Fruit fly (Drosophila melanogaster) whole organism, embryonic: ENCODE data around the gene Oatp30B.

ENCODE experiments used
- Atf6 ChIP-seq: fragments of 200-800 bp; sonication (Bioruptor generic); IDR thresholded peaks from 2 replicates; pipeline ENCODE4 v1.3.6; 2022; ENCODE audit warnings: missing biosample characterization, missing genetic modification characterization
- B-H1 ChIP-seq: fragments of 200-800 bp; sonication (Bioruptor generic); IDR thresholded peaks from 3 replicates; pipeline ENCODE4 v1.3.6; 2022; ENCODE audit warnings: missing biosample characterization, missing genetic modification characterization
- CG11695 ChIP-seq: fragments of 200-800 bp; sonication (Bioruptor generic); IDR thresholded peaks from 3 replicates; pipeline ENCODE4 v1.3.6; 2022; ENCODE audit warnings: missing biosample characterization, missing genetic modification characterization
- CG12236 ChIP-seq: fragments of 200-800 bp; sonication (Bioruptor generic); optimal IDR thresholded peaks from 2 replicates; lab custom pipeline; 2016; ENCODE audit warnings: missing biosample characterization, missing genetic modification characterization
- CG12391 ChIP-seq: fragments of 200-800 bp; sonication (Bioruptor generic); optimal IDR thresholded peaks from 3 replicates; lab custom pipeline; 2018; ENCODE audit warnings: missing biosample characterization, mild to moderate bottlenecking, missing genetic modification characterization, moderate library complexity
- CG14667 ChIP-seq: fragments of 200-800 bp; sonication (Bioruptor generic); IDR thresholded peaks from 2 replicates; pipeline ENCODE4 v1.3.6; 2022; ENCODE audit warnings: missing biosample characterization, missing genetic modification characterization
- CG17186 ChIP-seq: fragments of 200-800 bp; sonication (Bioruptor generic); optimal IDR thresholded peaks from 3 replicates; lab custom pipeline; 2017; ENCODE audit warnings: missing biosample characterization, missing genetic modification reagents, missing genetic modification characterization
- CG18262 ChIP-seq: fragments of 200-800 bp; optimal IDR thresholded peaks from 3 replicates; lab custom pipeline; 2019; ENCODE audit warnings: missing biosample characterization, mild to moderate bottlenecking, missing genetic modification characterization, moderate library complexity
- CG18599 ChIP-seq: fragments of 200-800 bp; sonication (Bioruptor generic); optimal IDR thresholded peaks from 3 replicates; lab custom pipeline; 2017; ENCODE audit warnings: missing biosample characterization, missing genetic modification characterization, mild to moderate bottlenecking, moderate library complexity, missing genetic modification reagents
- CG30403 ChIP-seq: fragments of 200-800 bp; sonication (Bioruptor generic); optimal IDR thresholded peaks from 3 replicates; lab custom pipeline; 2016; ENCODE audit warnings: missing biosample characterization, missing genetic modification characterization
- CG3065 ChIP-seq: fragments of 200-800 bp; sonication (Bioruptor generic); optimal IDR thresholded peaks from 2 replicates; lab custom pipeline; 2016; ENCODE audit warnings: missing biosample characterization, missing genetic modification characterization
- CG31365 ChIP-seq: fragments of 200-800 bp; sonication (Bioruptor generic); optimal IDR thresholded peaks from 2 replicates; lab custom pipeline; 2018; ENCODE audit warnings: missing biosample characterization, mild to moderate bottlenecking, missing genetic modification characterization
- CG32767 ChIP-seq: fragments of 200-800 bp; sonication (Bioruptor generic); IDR thresholded peaks from 2 replicates; pipeline ENCODE4 v1.3.6; 2022; ENCODE audit warnings: missing biosample characterization, missing genetic modification characterization
- CG33213 ChIP-seq: fragments of 200-800 bp; sonication (Bioruptor generic); optimal IDR thresholded peaks from 3 replicates; lab custom pipeline; 2016; ENCODE audit warnings: missing biosample characterization, missing genetic modification characterization
- CG4424 ChIP-seq: fragments of 200-800 bp; sonication (Bioruptor generic); optimal IDR thresholded peaks from 3 replicates; lab custom pipeline; 2016; ENCODE audit warnings: missing biosample characterization, missing genetic modification characterization
- CG7928 ChIP-seq: fragments of 200-800 bp; sonication (Bioruptor generic); optimal IDR thresholded peaks from 2 replicates; lab custom pipeline; 2017; ENCODE audit warnings: missing biosample characterization, mild to moderate bottlenecking, missing genetic modification characterization
- CG8478 ChIP-seq: fragments of >200 bp; optimal IDR thresholded peaks from 2 replicates; lab custom pipeline; 2018
- CG9215 ChIP-seq: fragments of 200-800 bp; sonication (Bioruptor generic); IDR thresholded peaks from 2 replicates; pipeline ENCODE4 v1.3.6; 2022; ENCODE audit warnings: missing biosample characterization, missing genetic modification characterization
- CHES-1-like ChIP-seq: fragments of 200-800 bp; sonication (Bioruptor generic); optimal IDR thresholded peaks from 2 replicates; lab custom pipeline; 2016; ENCODE audit warnings: missing biosample characterization, missing genetic modification characterization
- CoRest ChIP-seq: fragments of 200-800 bp; sonication (Bioruptor generic); optimal IDR thresholded peaks from 3 replicates; lab custom pipeline; 2018; ENCODE audit warnings: missing biosample characterization, mild to moderate bottlenecking, missing genetic modification characterization, moderate library complexity
- Dad ChIP-seq: fragments of 200-800 bp; sonication (Bioruptor generic); optimal IDR thresholded peaks from 3 replicates; lab custom pipeline; 2016; ENCODE audit warnings: missing biosample characterization, missing genetic modification characterization
- Dfd ChIP-seq, 2 experiments: fragments of >200 bp; optimal IDR thresholded peaks; 2 replicates each; lab custom pipeline; 2017; ENCODE audit warnings: missing biosample characterization in 2 of 2, missing genetic modification characterization in 2 of 2
- E2f2 ChIP-seq: fragments of 200-800 bp; sonication (Bioruptor generic); IDR thresholded peaks from 2 replicates; pipeline ENCODE4 v1.3.6; 2022; ENCODE audit warnings: missing biosample characterization, missing genetic modification characterization
- H15 ChIP-seq: fragments of 200-800 bp; sonication (Bioruptor generic); IDR thresholded peaks from 3 replicates; pipeline ENCODE4 v1.3.6; 2022; ENCODE audit warnings: missing biosample characterization, missing genetic modification characterization
- Hmr ChIP-seq: fragments of 200-800 bp; sonication (Bioruptor generic); optimal IDR thresholded peaks from 3 replicates; lab custom pipeline; 2017; ENCODE audit warnings: mild to moderate bottlenecking, missing biosample characterization, missing genetic modification reagents, missing genetic modification characterization
- Hr39 ChIP-seq: fragments of >200 bp; optimal IDR thresholded peaks from 2 replicates; lab custom pipeline; 2017
- Lim3 ChIP-seq: fragments of 200-800 bp; sonication (Bioruptor generic); IDR thresholded peaks from 2 replicates; pipeline ENCODE4 v1.3.6; 2022; ENCODE audit warnings: missing biosample characterization, missing genetic modification characterization
- Max ChIP-seq: fragments of 200-800 bp; sonication (Bioruptor generic); optimal IDR thresholded peaks from 2 replicates; lab custom pipeline; 2016; ENCODE audit warnings: missing biosample characterization, mild to moderate bottlenecking, missing genetic modification characterization
- Mes4 ChIP-seq: fragments of 200-800 bp; sonication (Bioruptor generic); optimal IDR thresholded peaks from 2 replicates; lab custom pipeline; 2016; ENCODE audit warnings: missing biosample characterization, missing genetic modification characterization
- Nf-YA ChIP-seq: fragments of 200-800 bp; sonication (Bioruptor generic); IDR thresholded peaks from 2 replicates; pipeline ENCODE4 v1.3.6; 2022; ENCODE audit warnings: missing biosample characterization, missing genetic modification characterization
- Oaz ChIP-seq: fragments of 200-800 bp; sonication (Bioruptor generic); IDR thresholded peaks from 2 replicates; pipeline ENCODE4 v1.3.6; 2022; ENCODE audit warnings: missing biosample characterization, missing genetic modification characterization
- Oli ChIP-seq: fragments of 200-800 bp; sonication (Bioruptor generic); optimal IDR thresholded peaks from 2 replicates; lab custom pipeline; 2018; ENCODE audit warnings: missing biosample characterization, mild to moderate bottlenecking, missing genetic modification characterization, moderate library complexity
- Opbp ChIP-seq: fragments of 200-800 bp; sonication (Bioruptor generic); IDR thresholded peaks from 3 replicates; pipeline ENCODE4 v1.3.6; 2022; ENCODE audit warnings: missing biosample characterization, missing genetic modification characterization; ENCODE audit not compliant: partially characterized antibody
- Spps ChIP-seq: fragments of 200-800 bp; sonication (Bioruptor generic); optimal IDR thresholded peaks from 2 replicates; lab custom pipeline; 2018; ENCODE audit warnings: missing biosample characterization, mild to moderate bottlenecking, missing genetic modification characterization
- Xbp1 ChIP-seq: fragments of 200-800 bp; sonication (Bioruptor generic); optimal IDR thresholded peaks from 3 replicates; lab custom pipeline; 2016; ENCODE audit warnings: missing biosample characterization, mild to moderate bottlenecking, missing genetic modification characterization
- ab ChIP-seq: fragments of 200-800 bp; sonication (Bioruptor generic); optimal IDR thresholded peaks from 2 replicates; lab custom pipeline; 2016; ENCODE audit warnings: missing biosample characterization, missing genetic modification characterization
- cwo ChIP-seq: fragments of 200-800 bp; sonication (Bioruptor generic); optimal IDR thresholded peaks from 3 replicates; lab custom pipeline; 2017; ENCODE audit warnings: missing biosample characterization, missing genetic modification characterization, mild to moderate bottlenecking, moderate library complexity, missing genetic modification reagents
- dan ChIP-seq: fragments of 200-800 bp; sonication (Bioruptor generic); IDR thresholded peaks from 2 replicates; pipeline ENCODE4 v1.3.6; 2022; ENCODE audit warnings: missing biosample characterization, missing genetic modification characterization
- gem ChIP-seq: fragments of 200-800 bp; sonication (Bioruptor generic); optimal IDR thresholded peaks from 2 replicates; lab custom pipeline; 2019; ENCODE audit warnings: missing biosample characterization, mild to moderate bottlenecking, missing genetic modification characterization, moderate library complexity
- hkb ChIP-seq, 2 experiments: fragments of 200-800 bp in 1 of 2; fragments of >200 bp in 1 of 2; sonication (Bioruptor generic) in 1 of 2; IDR thresholded peaks in 1 of 2; optimal IDR thresholded peaks in 1 of 2; 2 replicates each; pipeline versions ENCODE4 v1.3.6 to Lab custom; 2017 to 2022; ENCODE audit warnings: missing biosample characterization in 1 of 2, missing genetic modification characterization in 1 of 2
- hth ChIP-seq: fragments of >200 bp; optimal IDR thresholded peaks from 2 replicates; lab custom pipeline; 2017; ENCODE audit warnings: inconsistent platforms
- ind ChIP-seq: fragments of 200-800 bp; sonication (Bioruptor generic); optimal IDR thresholded peaks from 3 replicates; lab custom pipeline; 2016; ENCODE audit warnings: missing biosample characterization, missing genetic modification characterization
- knrl ChIP-seq: fragments of 200-800 bp; sonication (Bioruptor generic); IDR thresholded peaks from 3 replicates; pipeline ENCODE4 v1.3.6; 2022; ENCODE audit warnings: missing biosample characterization, missing genetic modification characterization; ENCODE audit not compliant: partially characterized antibody
- lab ChIP-seq: fragments of 200-800 bp; sonication (Bioruptor generic); optimal IDR thresholded peaks from 3 replicates; lab custom pipeline; 2017; ENCODE audit warnings: missing biosample characterization, missing genetic modification characterization, mild to moderate bottlenecking, moderate library complexity, missing genetic modification reagents
- nom ChIP-seq: fragments of 200-800 bp; sonication (Bioruptor generic); optimal IDR thresholded peaks from 2 replicates; lab custom pipeline; 2017; ENCODE audit warnings: missing biosample characterization, missing genetic modification characterization, mild to moderate bottlenecking, moderate library complexity, missing genetic modification reagents
- pan ChIP-seq, 4 experiments: fragments of >200 bp in 3 of 4; fragments of 200-800 bp in 1 of 4; sonication (Bioruptor generic) in 1 of 4; optimal IDR thresholded peaks in 3 of 4; IDR thresholded peaks in 1 of 4; 2 replicates each; pipeline versions ENCODE4 v1.3.6 to Lab custom; 2017 to 2022; ENCODE audit warnings: missing biosample characterization in 2 of 4, missing genetic modification characterization in 2 of 4, mixed read lengths in 1 of 4
- pb ChIP-seq: fragments of 200-800 bp; sonication (Bioruptor generic); optimal IDR thresholded peaks from 3 replicates; lab custom pipeline; 2016; ENCODE audit warnings: missing biosample characterization, missing genetic modification characterization
- slbo ChIP-seq: fragments of 200-800 bp; sonication (Bioruptor generic); IDR thresholded peaks from 2 replicates; pipeline ENCODE4 v1.3.6; 2022; ENCODE audit warnings: missing biosample characterization, missing genetic modification characterization
- so ChIP-seq: fragments of 200-800 bp; sonication (Bioruptor generic); IDR thresholded peaks from 3 replicates; pipeline ENCODE4 v1.3.6; 2022; ENCODE audit warnings: missing biosample characterization, missing genetic modification characterization
- tap ChIP-seq: fragments of 200-800 bp; optimal IDR thresholded peaks from 3 replicates; lab custom pipeline; 2019; ENCODE audit warnings: missing biosample characterization, mild to moderate bottlenecking, missing genetic modification characterization, moderate library complexity
- tgo ChIP-seq: fragments of 200-800 bp; sonication (Bioruptor generic); IDR thresholded peaks from 3 replicates; pipeline ENCODE4 v1.3.6; 2022; ENCODE audit warnings: missing biosample characterization, missing genetic modification characterization

Gene Oatp30B

dm6 chr2L:9564527-9564926 is 43.5 kb downstream of the Oatp30B start (continued):
- peak; percentile 66 for TF ChIP-seq lab (GFP tag; lab: Kevin White, UChicago)
- TF ChIP-seq dan (GFP tag; lab: Robert Waterston, UW) = no peak
- TF ChIP-seq Hr39 (lab: Kevin White, UChicago) = no peak
- no peak for TF ChIP-seq CHES-1-like (GFP tag; lab: Kevin White, UChicago)
- TF ChIP-seq CG14667 (GFP tag; lab: Robert Waterston, UW) = no peak
- no peak for TF ChIP-seq CG17186
- peak; percentile 49; the same call in 1 of the 3 replicates for TF ChIP-seq CG11695 (GFP tag; lab: Robert Waterston, UW)
- no peak for TF ChIP-seq pan (optimal IDR thresholded peaks at IDR 0.05; lab: Kevin White, UChicago)
- TF ChIP-seq pan (GFP tag; optimal IDR thresholded peaks at IDR 0.05 in 1 of 2, IDR thresholded peaks at IDR 0.05 in 1 of 2) = peak in 1 of 2 experiments; percentile 63
- TF ChIP-seq Dad = no peak
- no peak for TF ChIP-seq Lim3 (GFP tag; lab: Robert Waterston, UW)
- TF ChIP-seq CG9215 = peak; percentile 47
- TF ChIP-seq H15 (GFP tag; lab: Robert Waterston, UW) = no peak
- TF ChIP-seq hth = no peak
- peak; percentile 35; the same call in 1 of the 2 replicates for TF ChIP-seq slbo (GFP tag; lab: Robert Waterston, UW)
- peak; percentile 59 for TF ChIP-seq Oli (tag; lab: Kevin White, UChicago)
- TF ChIP-seq Max (GFP tag; lab: Kevin White, UChicago) = no peak
- no peak for TF ChIP-seq pb
- TF ChIP-seq CG32767 = 0 out of 2 replicates have a peak, but pooled peaks have one; percentile 33
- TF ChIP-seq Atf6 = no peak
- TF ChIP-seq CG4424 = no peak
- TF ChIP-seq CG18262 (tag; lab: Kevin White, UChicago) = peak; percentile 42
- no peak for TF ChIP-seq nom (GFP tag; lab: Kevin White, UChicago)
- no peak for TF ChIP-seq Oaz (GFP tag; lab: Robert Waterston, UW)
- no peak for TF ChIP-seq CG12236 (GFP tag; lab: Kevin White, UChicago)
- no peak for TF ChIP-seq CG31365 (tag; lab: Kevin White, UChicago)
- no peak for TF ChIP-seq Spps (tag; lab: Kevin White, UChicago)
- no peak for TF ChIP-seq Mes4
- TF ChIP-seq cwo (GFP tag; lab: Kevin White, UChicago) = peak; percentile 34
- TF ChIP-seq Dfd (GFP tag; optimal IDR thresholded peaks at IDR 0.05; lab: Kevin White, UChicago) = no peak
- TF ChIP-seq Opbp (GFP tag; lab: Robert Waterston, UW) = no peak
- peak; percentile 63 for TF ChIP-seq Hmr (GFP tag; lab: Kevin White, UChicago)
- 0 out of 3 replicates have a peak, but pooled peaks have one; percentile 29 for TF ChIP-seq so
- TF ChIP-seq CG3065 (GFP tag; lab: Kevin White, UChicago) = no peak
- TF ChIP-seq CG12391 (tag; lab: Kevin White, UChicago) = peak; percentile 49
- no peak for TF ChIP-seq CG7928
- peak; percentile 75 for TF ChIP-seq gem (tag; lab: Kevin White, UChicago)
- TF ChIP-seq CoRest (tag; lab: Kevin White, UChicago) = peak; percentile 63
- no peak for TF ChIP-seq CG33213 (GFP tag; lab: Kevin White, UChicago)
- TF ChIP-seq Nf-YA (GFP tag; lab: Robert Waterston, UW) = peak; percentile 38; the same call in 1 of the 2 replicates
- peak; percentile 51 for TF ChIP-seq Xbp1 (GFP tag; lab: Kevin White, UChicago)
- peak; percentile 48; the same call in 2 of the 3 replicates for TF ChIP-seq tgo (GFP tag; lab: Robert Waterston, UW)
- no peak for TF ChIP-seq ab (GFP tag; lab: Kevin White, UChicago)
- TF ChIP-seq B-H1 (GFP tag; lab: Robert Waterston, UW) = 0 out of 3 replicates have a peak, but pooled peaks have one; percentile 14
- peak; percentile 50 for TF ChIP-seq CG30403 (GFP tag; lab: Kevin White, UChicago)
- no peak for TF ChIP-seq CG8478
- TF ChIP-seq ind = peak; percentile 36
- no peak for TF ChIP-seq hkb (optimal IDR thresholded peaks at IDR 0.05; lab: Kevin White, UChicago)
- peak; percentile 33; the same call in 1 of the 2 replicates for TF ChIP-seq hkb (GFP tag; IDR thresholded peaks at IDR 0.05; lab: Robert Waterston, UW)
- no peak for TF ChIP-seq E2f2 (GFP tag; lab: Robert Waterston, UW)
- TF ChIP-seq knrl (GFP tag; lab: Robert Waterston, UW) = no peak
- peak; percentile 68 for TF ChIP-seq CG18599
- peak; percentile 26 for TF ChIP-seq tap (tag; lab: Kevin White, UChicago)
